Fruit fly (Drosophila melanogaster): Measurements from ENCODE around the gene CG17726.

dm6 chr3R:11208766-11209331 lies 17.7 kb upstream of the CG17726 start:
- TF ChIP-seq CG8478 (optimal IDR thresholded peaks at IDR 0.05) (no peak), CTCF (optimal IDR thresholded peaks at IDR 0.05) (no peak)

Measured in S2 (cell line).